Worm (Caenorhabditis elegans): ENCODE measurements around the gene dyc-1.

The dyc-1 gene

ce11 chrX:14063830-14064229, 14.5 kb downstream of the dyc-1 start (continued):
- TF ChIP-seq ztf-26 (tag; optimal IDR thresholded peaks at IDR 0.05) (peak; percentile 84), B0035.1 (tag; optimal IDR thresholded peaks at IDR 0.05) (peak; percentile 81), ceh-79 (tag; optimal IDR thresholded peaks at IDR 0.05) (peak; percentile 85), F33H1.4 (GFP tag; IDR thresholded peaks at IDR 0.05) (no peak), F37B4.10 (GFP tag; IDR thresholded peaks at IDR 0.05) (peak; percentile 83; the same call in 1 of the 2 replicates), ztf-18 (tag; optimal IDR thresholded peaks at IDR 0.05) (peak; percentile 83), F49E8.2 (tag; optimal IDR thresholded peaks at IDR 0.05; ENCODE audit: insufficient read depth) (peak; percentile 30), ztf-6 (GFP tag; IDR thresholded peaks at IDR 0.05) (peak; percentile 82; the same call in 1 of the 2 replicates), lir-1 (GFP tag; conservative IDR thresholded peaks at IDR 0.05) (peak; percentile 72), Y56A3A.18 (GFP tag; IDR thresholded peaks at IDR 0.05) (peak; percentile 81; the same call in 1 of the 2 replicates), Y79H2A.3 (GFP tag; conservative IDR thresholded peaks at IDR 0.05) (peak; percentile 89), snpc-1.1 (tag; optimal IDR thresholded peaks at IDR 0.05; ENCODE audit: insufficient read depth) (peak; percentile 65), lin-26 (GFP tag; IDR thresholded peaks at IDR 0.05) (peak; percentile 99), lag-1 (GFP tag; IDR thresholded peaks at IDR 0.05) (peak; percentile 42; the same call in 1 of the 2 replicates), egl-44 (GFP tag; IDR thresholded peaks at IDR 0.05) (peak; percentile 96), bed-2 (GFP tag; IDR thresholded peaks at IDR 0.05) (peak; percentile 77), attf-6 (GFP tag; IDR thresholded peaks at IDR 0.05) (peak; percentile 69; the same call in 1 of the 2 replicates), lin-40 (tag; optimal IDR thresholded peaks at IDR 0.05) (peak; percentile 91), nhr-120 (GFP tag; IDR thresholded peaks at IDR 0.05) (no peak), nhr-80 (tag; optimal IDR thresholded peaks at IDR 0.05) (peak; percentile 71), attf-5 (GFP tag; optimal IDR thresholded peaks at IDR 0.05) (peak; percentile 84), him-1 (tag; optimal IDR thresholded peaks at IDR 0.05) (peak; percentile 86), K11D2.4 (GFP tag; IDR thresholded peaks at IDR 0.05) (peak; percentile 90), cebp-1 (GFP tag; IDR thresholded peaks at IDR 0.05) (peak; percentile 77), cebp-1 (tag; optimal IDR thresholded peaks at IDR 0.05) (peak; percentile 90), fkh-3 (tag; optimal IDR thresholded peaks at IDR 0.05) (peak; percentile 77), ceh-91 (GFP tag; IDR thresholded peaks at IDR 0.05) (no peak), hlh-12 (tag; optimal IDR thresholded peaks at IDR 0.05) (peak; percentile 76), ZK185.1 (tag; optimal IDR thresholded peaks at IDR 0.05; ENCODE audit: poor library complexity, severe bottlenecking) (peak; percentile 93), ztf-25 (GFP tag; IDR thresholded peaks at IDR 0.05) (peak; percentile 98), F10E7.11 (tag; optimal IDR thresholded peaks at IDR 0.05) (peak; percentile 75), egl-18 (GFP tag; IDR thresholded peaks at IDR 0.05) (peak; percentile 84), zim-3 (tag; optimal IDR thresholded peaks at IDR 0.05) (peak; percentile 88), K12H6.12 (tag; optimal IDR thresholded peaks at IDR 0.05) (peak; percentile 90), pbrm-1 (GFP tag; IDR thresholded peaks at IDR 0.05) (peak; percentile 94), B0336.3 (GFP tag; IDR thresholded peaks at IDR 0.05) (peak; percentile 72), nfya-1 (tag; optimal IDR thresholded peaks at IDR 0.05; ENCODE audit: borderline replicate concordance, insufficient read depth) (no peak), sptf-2 (GFP tag; optimal IDR thresholded peaks at IDR 0.05) (peak; percentile 25), tbx-9 (tag; optimal IDR thresholded peaks at IDR 0.05; ENCODE audit: borderline replicate concordance) (peak; percentile 84), nfyb-1 (GFP tag; IDR thresholded peaks at IDR 0.05) (peak; percentile 93), C06A6.2 (GFP tag; conservative IDR thresholded peaks at IDR 0.05) (peak; percentile 79), cebp-2 (GFP tag; IDR thresholded peaks at IDR 0.05) (peak; percentile 92), nhr-27 (tag; optimal IDR thresholded peaks at IDR 0.05) (peak; percentile 91), egrh-3 (GFP tag; IDR thresholded peaks at IDR 0.05) (peak; percentile 50), akir-1 (GFP tag; optimal IDR thresholded peaks at IDR 0.05) (no peak), madf-6 (GFP tag; IDR thresholded peaks at IDR 0.05) (no peak; the same call in 1 of the 2 replicates), ceh-27 (GFP tag; optimal IDR thresholded peaks at IDR 0.05) (peak; percentile 84), F55B11.4 (tag; optimal IDR thresholded peaks at IDR 0.05; ENCODE audit: borderline replicate concordance, insufficient read depth) (no peak)

Data from whole organism, young adult.